Worm (Caenorhabditis elegans) whole organism, L3 larva: Measurements from ENCODE around the gene plc-3.
A peak's percentile ranks its signal among the peaks of the same experiment; 100 is the strongest.

Experiments
- R02D3.7 ChIP-seq: fragments of 150-350 bp; optimal IDR thresholded peaks from 2 replicates; lab custom pipeline; 2014; ENCODE audit warnings: missing biosample characterization, missing genetic modification characterization
- aly-2 ChIP-seq: fragments of 150-350 bp; optimal IDR thresholded peaks from 2 replicates; lab custom pipeline; 2014; ENCODE audit warnings: missing biosample characterization, missing genetic modification characterization
- ama-1 ChIP-seq: fragments of 150-350 bp; optimal IDR thresholded peaks from 2 replicates; lab custom pipeline; 2018
- ceh-16 ChIP-seq: sonication (generic microtip); optimal IDR thresholded peaks from 2 replicates; lab custom pipeline; 2017; ENCODE audit warnings: missing biosample characterization, missing genetic modification characterization
- ceh-28 ChIP-seq: fragments of 150-350 bp; optimal IDR thresholded peaks from 2 replicates; lab custom pipeline; 2014; ENCODE audit warnings: missing biosample characterization, missing genetic modification reagents, missing genetic modification characterization
- ceh-82 ChIP-seq: fragments of 150-350 bp; optimal IDR thresholded peaks from 2 replicates; lab custom pipeline; 2014; ENCODE audit warnings: missing biosample characterization, missing genetic modification characterization
- ceh-9 ChIP-seq: sonication (generic microtip); optimal IDR thresholded peaks from 2 replicates; lab custom pipeline; 2018; ENCODE audit warnings: missing biosample characterization, missing genetic modification characterization
- daf-12 ChIP-seq: fragments of 150-350 bp; optimal IDR thresholded peaks from 2 replicates; lab custom pipeline; 2014; ENCODE audit warnings: missing biosample characterization, missing genetic modification reagents, missing genetic modification characterization
- egl-27 ChIP-seq: sonication (generic microtip); optimal IDR thresholded peaks from 4 replicates; lab custom pipeline; 2017; ENCODE audit warnings: missing biosample characterization, missing genetic modification reagents, missing genetic modification characterization
- elt-1 ChIP-seq: fragments of 150-350 bp; optimal IDR thresholded peaks from 2 replicates; lab custom pipeline; 2014; ENCODE audit warnings: missing biosample characterization, missing genetic modification characterization
- elt-2 ChIP-seq: sonication (generic microtip); optimal IDR thresholded peaks from 2 replicates; lab custom pipeline; 2016; ENCODE audit warnings: missing genetic modification reagents, mild to moderate bottlenecking, missing genetic modification characterization, missing compliant biosample characterization
- eor-1 ChIP-seq, 2 experiments: fragments of 150-350 bp; optimal IDR thresholded peaks; 2 replicates each; lab custom pipeline; 2014 to 2018; ENCODE audit warnings: missing biosample characterization in 2 of 2, missing genetic modification characterization in 2 of 2
- fos-1 ChIP-seq: fragments of 150-350 bp; optimal IDR thresholded peaks from 2 replicates; lab custom pipeline; 2014; ENCODE audit warnings: missing biosample characterization, missing genetic modification characterization
- hmg-11 ChIP-seq: sonication (generic microtip); optimal IDR thresholded peaks from 2 replicates; lab custom pipeline; 2016; ENCODE audit warnings: missing genetic modification characterization, missing compliant biosample characterization
- jun-1 ChIP-seq: fragments of 150-350 bp; optimal IDR thresholded peaks from 2 replicates; lab custom pipeline; 2014; ENCODE audit warnings: missing biosample characterization, missing genetic modification reagents, missing genetic modification characterization
- lin-15B ChIP-seq: fragments of 150-350 bp; optimal IDR thresholded peaks from 2 replicates; lab custom pipeline; 2014; ENCODE audit warnings: missing biosample characterization, missing genetic modification characterization
- lin-39 ChIP-seq: fragments of 150-350 bp; optimal IDR thresholded peaks from 2 replicates; lab custom pipeline; 2018; ENCODE audit warnings: missing biosample characterization, missing genetic modification reagents, missing genetic modification characterization
- lsy-12 ChIP-seq: sonication (generic microtip); optimal IDR thresholded peaks from 2 replicates; lab custom pipeline; 2016; ENCODE audit warnings: mild to moderate bottlenecking, missing genetic modification characterization, missing compliant biosample characterization
- mml-1 ChIP-seq: fragments of 150-350 bp; sonication (generic microtip); optimal IDR thresholded peaks from 3 replicates; lab custom pipeline; 2014; ENCODE audit warnings: missing biosample characterization, missing genetic modification characterization
- nfya-1 ChIP-seq: sonication (generic microtip); optimal IDR thresholded peaks from 2 replicates; lab custom pipeline; 2017; ENCODE audit warnings: missing genetic modification characterization, mild to moderate bottlenecking, missing compliant biosample characterization, antibody characterized with exemption, moderate library complexity; ENCODE audit not compliant: insufficient read depth
- nhr-12 ChIP-seq: fragments of 150-350 bp; optimal IDR thresholded peaks from 2 replicates; lab custom pipeline; 2014; ENCODE audit warnings: missing biosample characterization, missing genetic modification characterization
- nhr-23 ChIP-seq: fragments of 150-350 bp; optimal IDR thresholded peaks from 2 replicates; lab custom pipeline; 2014; ENCODE audit warnings: missing biosample characterization, missing genetic modification reagents, missing genetic modification characterization
- nhr-237 ChIP-seq: fragments of 150-350 bp; optimal IDR thresholded peaks from 2 replicates; lab custom pipeline; 2014; ENCODE audit warnings: missing biosample characterization, missing genetic modification characterization
- nhr-25 ChIP-seq: sonication (generic microtip); optimal IDR thresholded peaks from 2 replicates; lab custom pipeline; 2017; ENCODE audit warnings: missing biosample characterization, missing genetic modification characterization
- nhr-28 ChIP-seq: fragments of 150-350 bp; optimal IDR thresholded peaks from 2 replicates; lab custom pipeline; 2014; ENCODE audit warnings: missing biosample characterization, missing genetic modification characterization
- nhr-43 ChIP-seq: sonication (generic microtip); optimal IDR thresholded peaks from 2 replicates; lab custom pipeline; 2016; ENCODE audit warnings: mild to moderate bottlenecking, missing genetic modification characterization, missing compliant biosample characterization; ENCODE audit not compliant: poor library complexity, severe bottlenecking
- nhr-67 ChIP-seq: fragments of 150-350 bp; optimal IDR thresholded peaks from 2 replicates; lab custom pipeline; 2014; ENCODE audit warnings: missing biosample characterization, missing genetic modification characterization
- nhr-76 ChIP-seq: fragments of 150-350 bp; sonication (generic microtip); optimal IDR thresholded peaks from 5 replicates; lab custom pipeline; 2014; ENCODE audit warnings: missing biosample characterization, missing genetic modification characterization
- pha-4 ChIP-seq: fragments of 150-350 bp; optimal IDR thresholded peaks from 2 replicates; lab custom pipeline; 2014; ENCODE audit warnings: missing biosample characterization, missing genetic modification reagents, missing genetic modification characterization
- pqm-1 ChIP-seq: fragments of 150-350 bp; optimal IDR thresholded peaks from 2 replicates; lab custom pipeline; 2017; ENCODE audit warnings: missing biosample characterization, missing genetic modification characterization, inconsistent platforms
- sea-2 ChIP-seq: fragments of 150-350 bp; sonication (generic microtip); optimal IDR thresholded peaks from 4 replicates; lab custom pipeline; 2014; ENCODE audit warnings: missing biosample characterization, missing genetic modification reagents, missing genetic modification characterization
- skn-1 ChIP-seq: fragments of 150-350 bp; optimal IDR thresholded peaks from 2 replicates; lab custom pipeline; 2014; ENCODE audit warnings: missing biosample characterization, missing genetic modification characterization
- tbx-2 ChIP-seq: sonication (generic microtip); optimal IDR thresholded peaks from 2 replicates; lab custom pipeline; 2016; ENCODE audit warnings: mild to moderate bottlenecking, missing genetic modification characterization, missing compliant biosample characterization
- unc-39 ChIP-seq: sonication (generic microtip); optimal IDR thresholded peaks from 4 replicates; lab custom pipeline; 2017; ENCODE audit warnings: missing biosample characterization, missing genetic modification characterization
- unc-62 ChIP-seq: fragments of 150-350 bp; sonication (generic microtip); optimal IDR thresholded peaks from 4 replicates; lab custom pipeline; 2014; ENCODE audit warnings: missing biosample characterization, missing genetic modification reagents, missing genetic modification characterization
- zag-1 ChIP-seq: fragments of 150-350 bp; optimal IDR thresholded peaks from 2 replicates; lab custom pipeline; 2014; ENCODE audit warnings: missing biosample characterization, missing genetic modification characterization
- ztf-11 ChIP-seq: fragments of 150-350 bp; optimal IDR thresholded peaks from 2 replicates; lab custom pipeline; 2014; ENCODE audit warnings: missing biosample characterization, missing genetic modification characterization
- ztf-4 ChIP-seq: fragments of 150-350 bp; optimal IDR thresholded peaks from 2 replicates; lab custom pipeline; 2014; ENCODE audit warnings: missing biosample characterization, missing genetic modification characterization

The plc-3 gene

ce11 chrII:10222577-10222976, at the start of gene plc-3:
TSS of gene plc-3 (plus strand) at chrII:10222877.
- TF ChIP-seq ceh-28 (tag; lab: Kevin White, UChicago) (no peak), hmg-11 (no peak), pqm-1 (tag; lab: Kevin White, UChicago) (no peak), sea-2 (GFP tag; lab: Kevin White, UChicago) (no peak), aly-2 (tag; lab: Kevin White, UChicago) (no peak)

ce11 chrII:10174338-10174737, 48.3 kb upstream of the plc-3 start, which contains the start of gene F33H1.4:
TSS of gene F33H1.4 (plus strand) at chrII:10174648.
- no peak for TF ChIP-seq ztf-4
- no peak for TF ChIP-seq fos-1
- peak; percentile 36 for TF ChIP-seq nhr-43 (tag; lab: Kevin White, UChicago)
- TF ChIP-seq elt-2, result peak; percentile 29
- no peak for TF ChIP-seq nhr-67 (tag; lab: Kevin White, UChicago)
- no peak for TF ChIP-seq mml-1 (tag; lab: Kevin White, UChicago)
- no peak for TF ChIP-seq ceh-82 (tag; lab: Kevin White, UChicago)
- peak; percentile 58 for TF ChIP-seq R02D3.7 (tag; lab: Kevin White, UChicago)
- peak; percentile 68 for TF ChIP-seq ama-1 (lab: Kevin White, UChicago)
- no peak for TF ChIP-seq daf-12 (tag; lab: Kevin White, UChicago)
- peak; percentile 71 for TF ChIP-seq nhr-25
- no peak for TF ChIP-seq unc-62 (GFP tag; lab: Kevin White, UChicago)
- TF ChIP-seq aly-2 (tag; lab: Kevin White, UChicago), result no peak
- no peak for TF ChIP-seq ceh-28 (tag; lab: Kevin White, UChicago)
- no peak for TF ChIP-seq lsy-12
- TF ChIP-seq nhr-23 (tag; lab: Kevin White, UChicago), result peak; percentile 57
- TF ChIP-seq pha-4, result peak; percentile 84
- peak; percentile 32 for TF ChIP-seq jun-1
- TF ChIP-seq nhr-76, result no peak
- TF ChIP-seq ceh-16 (tag; lab: Kevin White, UChicago), result no peak
- no peak for TF ChIP-seq tbx-2 (tag; lab: Kevin White, UChicago)
- peak; percentile 97 for TF ChIP-seq lin-15B (tag; lab: Kevin White, UChicago)

ce11 chrII:10182634-10183033, 40.0 kb upstream of the plc-3 start, which contains the start of gene srd-1:
TSS of gene srd-1 (minus strand) at chrII:10182734.
- TF ChIP-seq nhr-12 (tag; lab: Kevin White, UChicago), result no peak
- TF ChIP-seq ceh-16 (tag; lab: Kevin White, UChicago), result no peak
- no peak for TF ChIP-seq nhr-67 (tag; lab: Kevin White, UChicago)
- TF ChIP-seq nhr-43 (tag; lab: Kevin White, UChicago), result no peak
- no peak for TF ChIP-seq nhr-237 (tag; lab: Kevin White, UChicago)
- TF ChIP-seq tbx-2 (tag; lab: Kevin White, UChicago), result no peak
- TF ChIP-seq ztf-4, result no peak

- no peak for TF ChIP-seq lin-39 (tag; lab: Kevin White, UChicago)
- TF ChIP-seq jun-1, result no peak
- no peak for TF ChIP-seq ceh-9 (tag; lab: Kevin White, UChicago)
- no peak for TF ChIP-seq nhr-28 (tag; lab: Kevin White, UChicago)
- TF ChIP-seq ztf-11 (tag; lab: Kevin White, UChicago), result no peak
- no peak for TF ChIP-seq skn-1
- TF ChIP-seq aly-2 (tag; lab: Kevin White, UChicago), result no peak
- TF ChIP-seq egl-27 (tag; lab: Kevin White, UChicago), result no peak
- TF ChIP-seq zag-1, result no peak
- TF ChIP-seq sea-2 (GFP tag; lab: Kevin White, UChicago), result no peak
- no peak for TF ChIP-seq eor-1 (tag; optimal IDR thresholded peaks at IDR 0.05; lab: Kevin White, UChicago)
- TF ChIP-seq elt-2, result no peak
- no peak for TF ChIP-seq nhr-67 (tag; lab: Kevin White, UChicago)
- TF ChIP-seq unc-39 (tag; lab: Kevin White, UChicago), result no peak
- TF ChIP-seq nfya-1 (tag; lab: Kevin White, UChicago), result no peak
- TF ChIP-seq lsy-12, result no peak
- no peak for TF ChIP-seq daf-12 (tag; lab: Kevin White, UChicago)
- no peak for TF ChIP-seq elt-1
Observed at ce11 chrII:10187808-10188207, 34.9 kb upstream of the plc-3 start, which contains the start of gene srd-2. TSS of gene srd-2 (minus strand) at chrII:10187908.
